Fruit fly (Drosophila melanogaster): Measurements from ENCODE around the gene CG33169.

The CG33169 gene

dm6 chr3L:22879344-22879723 is 15.7 kb downstream of the CG33169 start:
- TF ChIP-seq noc (tag; optimal IDR thresholded peaks at IDR 0.05), result no peak

DNA sequence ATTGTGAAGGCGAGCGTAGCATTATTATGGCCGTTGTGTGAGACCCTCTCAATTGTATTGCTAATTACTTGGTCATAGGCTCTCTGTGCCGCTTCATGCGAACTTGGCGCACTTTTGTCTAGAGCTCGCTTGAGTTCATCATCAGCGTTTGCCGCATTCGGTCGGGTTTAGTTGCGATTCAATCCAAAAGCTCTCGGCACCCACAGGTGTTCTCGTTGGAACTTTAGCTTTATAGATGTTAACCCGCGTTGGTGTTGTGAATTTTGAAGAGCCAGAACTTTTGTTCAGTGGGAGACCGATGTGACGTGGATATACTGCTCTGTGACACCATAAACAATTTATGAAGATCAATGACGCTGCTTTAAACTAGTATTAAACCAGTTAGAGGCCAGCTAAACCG is 17.2 kb downstream of the CG33169 start, which contains the start of gene slif:
slif (plus strand) TSS at position 132 of the 400 bp plus-strand sequence.
- no peak for TF ChIP-seq noc (tag; optimal IDR thresholded peaks at IDR 0.05)

DNA sequence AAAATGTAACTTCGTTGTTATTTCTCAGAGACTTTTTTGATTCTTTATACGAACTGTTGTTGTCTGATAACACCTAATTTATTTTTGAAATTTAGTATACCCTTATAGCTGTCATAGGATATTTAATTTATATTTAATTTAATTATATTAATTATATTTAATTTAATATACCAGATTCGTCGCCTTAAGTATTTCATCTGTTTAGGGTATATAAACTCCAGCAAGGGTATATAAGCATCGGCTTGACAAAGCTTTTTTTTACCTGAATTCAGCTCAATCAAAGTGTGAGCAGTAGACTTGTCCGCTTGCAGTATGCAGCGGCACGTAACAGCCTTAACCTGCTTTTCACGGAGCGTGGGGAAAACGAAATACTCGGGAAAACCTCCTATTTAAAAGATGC is 20.0 kb downstream of the CG33169 start:
- TF ChIP-seq noc (tag; optimal IDR thresholded peaks at IDR 0.05), result no peak

dm6 chr3L:22884481-22884880 is 20.8 kb downstream of the CG33169 start:
- TF ChIP-seq noc (tag; optimal IDR thresholded peaks at IDR 0.05), result no peak

dm6 chr3L:22885843-22886242 is 22.2 kb downstream of the CG33169 start:
- peak; percentile 62 for TF ChIP-seq noc (tag; optimal IDR thresholded peaks at IDR 0.05)

DNA sequence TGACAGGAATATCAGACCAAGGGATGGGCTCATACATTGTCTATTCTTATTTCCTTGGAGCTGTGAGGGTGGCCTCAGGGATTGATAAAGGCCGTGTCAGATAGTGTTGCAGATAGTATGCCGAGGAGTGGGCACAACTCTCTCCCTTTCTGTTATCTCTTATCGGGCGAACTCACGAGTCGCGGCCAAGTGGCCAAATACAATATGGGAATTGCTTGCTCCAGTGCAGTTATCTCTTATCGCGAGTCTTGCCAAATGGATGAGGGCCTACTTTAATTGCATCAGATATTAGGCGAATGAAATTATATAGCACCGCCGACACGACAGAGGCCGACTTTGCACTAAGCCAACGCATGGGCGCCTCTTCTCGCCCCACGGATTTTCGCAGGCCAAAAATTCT is 23.3 kb downstream of the CG33169 start:
- TF ChIP-seq noc (tag; optimal IDR thresholded peaks at IDR 0.05), result no peak

DNA sequence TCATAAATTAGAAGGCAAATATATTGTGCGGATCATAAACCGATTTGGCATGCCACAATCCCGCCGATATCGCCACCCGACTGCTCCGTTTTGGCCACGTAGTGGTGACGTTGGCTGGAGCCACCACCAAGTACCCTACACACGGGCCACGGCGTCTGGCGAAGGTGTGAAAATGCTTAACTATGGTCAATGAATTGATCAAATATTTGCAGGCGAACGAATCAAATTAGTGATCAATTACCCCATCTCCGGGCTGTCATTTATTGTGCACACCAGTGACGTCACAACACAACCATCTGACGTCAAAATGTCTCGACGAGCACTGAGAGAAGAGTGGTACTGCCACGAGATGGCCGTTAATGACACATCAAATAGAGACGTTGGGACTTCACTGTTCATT is 24.0 kb downstream of the CG33169 start:
- TF ChIP-seq noc (tag; optimal IDR thresholded peaks at IDR 0.05), result no peak

DNA sequence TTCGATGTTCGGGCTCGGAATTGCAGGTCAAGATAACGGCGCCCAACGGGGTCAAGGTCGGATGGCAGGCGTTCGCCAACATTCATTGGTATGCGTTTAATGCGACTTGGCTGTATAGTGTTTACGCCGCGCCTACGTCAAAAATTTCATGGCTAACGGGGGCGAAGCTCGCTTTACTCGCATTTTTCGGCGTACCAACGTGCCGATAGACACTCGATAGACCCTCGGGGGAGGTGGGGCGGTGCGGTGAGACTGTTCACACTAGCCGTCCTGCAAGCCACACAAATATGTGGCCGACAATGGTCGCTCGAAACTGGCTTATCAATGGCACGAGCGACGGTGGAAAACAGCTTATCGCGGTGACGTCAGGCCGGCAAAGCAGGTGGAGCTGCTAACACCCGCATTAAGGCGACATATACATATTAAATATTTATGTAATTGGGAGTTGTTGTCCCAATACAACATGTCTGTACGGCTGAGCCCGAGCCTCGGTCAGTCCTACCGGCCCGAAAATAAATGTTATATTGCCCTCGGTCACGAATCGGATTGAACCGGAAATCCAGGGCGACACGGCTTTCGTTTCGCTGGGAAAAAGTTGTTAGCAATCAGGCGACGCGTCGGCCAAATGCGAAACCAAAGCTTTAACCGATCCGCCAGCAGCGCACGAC is 25.1 kb downstream of the CG33169 start:
- TF ChIP-seq noc (tag; optimal IDR thresholded peaks at IDR 0.05), result no peak

dm6 chr3L:22890024-22890423 is 26.4 kb downstream of the CG33169 start:
- no peak for TF ChIP-seq noc (tag; optimal IDR thresholded peaks at IDR 0.05)

DNA sequence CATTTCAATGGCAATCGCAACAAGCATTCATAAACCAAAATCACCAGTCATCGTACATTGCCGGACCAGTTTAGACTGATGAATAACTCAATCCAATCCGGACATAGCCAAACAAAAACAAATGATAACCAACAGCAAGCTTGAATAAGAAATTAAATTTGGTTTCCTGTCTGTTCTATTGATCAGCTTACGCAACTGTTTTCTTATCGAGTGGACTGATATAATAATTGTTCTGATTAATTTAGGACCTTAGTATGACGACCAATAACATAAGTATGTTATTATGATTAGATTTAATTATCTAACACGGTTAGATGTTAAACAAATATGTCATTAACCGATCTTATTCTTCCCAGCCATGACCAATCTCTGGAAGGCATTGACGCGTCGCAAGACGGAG is 27.3 kb downstream of the CG33169 start:
- TF ChIP-seq noc (tag; optimal IDR thresholded peaks at IDR 0.05), result no peak

DNA sequence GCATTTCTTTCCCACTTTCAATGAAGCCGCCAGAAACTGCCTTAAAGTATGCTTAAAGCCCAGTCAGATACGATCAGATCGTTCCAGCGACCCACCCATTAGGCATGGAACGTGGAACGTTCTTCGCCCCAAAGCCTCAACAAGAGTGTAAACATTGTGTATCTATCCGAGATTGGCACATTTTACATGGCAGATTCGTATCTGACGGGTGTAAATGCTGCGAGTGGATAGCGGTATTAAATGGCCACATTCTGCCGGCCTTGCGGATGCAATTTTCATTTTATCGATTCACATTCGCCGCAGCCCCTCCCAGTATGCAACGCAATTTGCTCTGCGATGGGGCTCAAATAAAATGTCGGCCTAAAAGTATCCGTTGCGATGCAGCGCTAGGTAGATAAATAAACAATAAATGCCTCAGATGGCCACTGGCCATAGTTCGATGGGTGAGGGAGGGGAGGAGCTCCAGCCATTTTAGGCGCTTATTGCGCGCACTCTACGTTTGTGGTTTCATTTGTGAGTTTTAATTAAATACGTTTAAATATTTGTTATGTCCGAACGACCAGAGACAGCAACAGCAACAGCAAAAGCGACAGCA is 31.1 kb downstream of the CG33169 start:
- TF ChIP-seq noc (tag; optimal IDR thresholded peaks at IDR 0.05), result no peak

DNA sequence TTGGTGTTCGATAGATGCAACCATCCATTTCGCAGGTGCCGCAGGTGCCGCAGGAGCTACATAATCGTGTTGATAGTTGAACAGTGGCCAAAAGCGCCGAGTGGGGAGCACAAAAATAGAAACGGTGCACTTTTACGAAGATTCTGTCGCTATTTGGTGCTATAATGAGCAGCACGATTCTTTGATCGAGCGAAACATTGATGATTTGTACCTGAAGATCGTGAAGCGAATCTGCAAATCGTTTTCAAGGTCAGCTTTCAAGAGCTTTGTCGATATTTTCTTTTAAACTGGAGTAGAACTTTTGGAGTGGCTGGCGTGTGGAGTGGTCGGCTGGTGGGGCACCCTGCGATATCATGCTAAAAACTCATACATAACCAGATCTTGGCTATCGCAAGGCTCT is 34.8 kb downstream of the CG33169 start, which contains the start of gene CG11131:
CG11131 (plus strand) TSS at position 301 of the 400 bp plus-strand sequence.
- TF ChIP-seq noc (tag; optimal IDR thresholded peaks at IDR 0.05), result no peak

- no peak for TF ChIP-seq noc (tag; optimal IDR thresholded peaks at IDR 0.05)
These were observed 37.9 kb downstream of the CG33169 start, which contains the start of gene BoYb for dm6 chr3L:22901612-22902011. TSS of gene BoYb (plus strand) at chr3L:22901912.

- TF ChIP-seq noc (tag; optimal IDR thresholded peaks at IDR 0.05), result no peak
These were observed 45.8 kb downstream of the CG33169 start for dm6 chr3L:22909325-22909904.

dm6 chr3L:22909914-22910541 is 46.4 kb downstream of the CG33169 start, which contains the start of gene CG12768:
TSS of gene CG12768 (plus strand) at chr3L:22910491.
- TF ChIP-seq noc (tag; optimal IDR thresholded peaks at IDR 0.05), result no peak
